Worm (Caenorhabditis elegans) whole organism, young adult: ENCODE results near the gene F09E5.12.
A peak's percentile ranks its signal among the peaks of the same experiment; 100 is the strongest.

ENCODE experiments used
- B0261.1 ChIP-seq: sonication (generic microtip); optimal IDR thresholded peaks from 2 replicates; lab custom pipeline; 2016; ENCODE audit warnings: mild to moderate bottlenecking, missing genetic modification characterization, moderate library complexity, missing compliant biosample characterization
- B0336.3 ChIP-seq: fragments of 200-800 bp; sonication (Bioruptor generic); IDR thresholded peaks from 2 replicates; pipeline ENCODE4 v1.3.6; 2022; ENCODE audit warnings: missing genetic modification characterization, missing compliant biosample characterization
- C06A6.2 ChIP-seq: fragments of 200-800 bp; sonication (Bioruptor generic); conservative IDR thresholded peaks from 2 replicates; pipeline ENCODE4 v1.3.6; 2022; ENCODE audit warnings: missing genetic modification characterization, missing compliant biosample characterization
- C17E4.6 ChIP-seq: fragments of 200-800 bp; sonication (Bioruptor generic); IDR thresholded peaks from 2 replicates; pipeline ENCODE4 v1.3.6; 2022; ENCODE audit warnings: missing genetic modification reagents, missing genetic modification characterization, missing compliant biosample characterization
- F22D6.2 ChIP-seq: sonication (generic microtip); optimal IDR thresholded peaks from 2 replicates; lab custom pipeline; 2016; ENCODE audit warnings: mild to moderate bottlenecking, missing genetic modification characterization, missing compliant biosample characterization
- F23B12.7 ChIP-seq: sonication (generic microtip); optimal IDR thresholded peaks from 2 replicates; lab custom pipeline; 2017; ENCODE audit warnings: missing genetic modification characterization, mild to moderate bottlenecking, missing compliant biosample characterization, antibody characterized with exemption, moderate library complexity; ENCODE audit not compliant: insufficient read depth
- F39B2.1 ChIP-seq: fragments of 200-800 bp; sonication (Bioruptor generic); IDR thresholded peaks from 2 replicates; pipeline ENCODE4 v1.3.6; 2022; ENCODE audit warnings: missing genetic modification reagents, missing genetic modification characterization, missing compliant biosample characterization
- F55B11.4 ChIP-seq: sonication (generic microtip); optimal IDR thresholded peaks from 2 replicates; lab custom pipeline; 2016; ENCODE audit warnings: missing compliant biosample characterization, missing genetic modification characterization, borderline replicate concordance; ENCODE audit not compliant: insufficient read depth
- K11D2.4 ChIP-seq: fragments of 200-800 bp; sonication (Bioruptor generic); IDR thresholded peaks from 2 replicates; pipeline ENCODE4 v1.3.6; 2022; ENCODE audit warnings: missing genetic modification reagents, missing genetic modification characterization, missing compliant biosample characterization
- Y67H2A.10 ChIP-seq: fragments of 200-800 bp; sonication (Bioruptor generic); conservative IDR thresholded peaks from 2 replicates; pipeline ENCODE4 v1.3.6; 2022; ENCODE audit warnings: missing genetic modification reagents, missing genetic modification characterization, missing compliant biosample characterization
- aptf-3 ChIP-seq: fragments of 200-800 bp; sonication (Bioruptor generic); IDR thresholded peaks from 2 replicates; pipeline ENCODE4 v1.3.6; 2022; ENCODE audit warnings: missing genetic modification characterization, missing compliant biosample characterization
- athp-1 ChIP-seq: sonication (generic microtip); optimal IDR thresholded peaks from 2 replicates; lab custom pipeline; 2017; ENCODE audit warnings: mild to moderate bottlenecking, missing genetic modification characterization, missing compliant biosample characterization
- attf-5 ChIP-seq: fragments of 200-800 bp; sonication (Bioruptor generic); optimal IDR thresholded peaks from 2 replicates; lab custom pipeline; 2018; ENCODE audit warnings: mild to moderate bottlenecking, missing genetic modification characterization, missing compliant biosample characterization
- attf-6 ChIP-seq: fragments of 200-800 bp; sonication (Bioruptor generic); IDR thresholded peaks from 2 replicates; pipeline ENCODE4 v1.3.6; 2022; ENCODE audit warnings: missing genetic modification reagents, missing genetic modification characterization, missing compliant biosample characterization
- bed-2 ChIP-seq: fragments of 200-800 bp; sonication (Bioruptor generic); IDR thresholded peaks from 2 replicates; pipeline ENCODE4 v1.3.6; 2022; ENCODE audit warnings: missing genetic modification reagents, missing genetic modification characterization, missing compliant biosample characterization
- ccch-3 ChIP-seq: fragments of 200-800 bp; sonication (Bioruptor generic); optimal IDR thresholded peaks from 2 replicates; lab custom pipeline; 2018; ENCODE audit warnings: mild to moderate bottlenecking, missing genetic modification characterization, missing compliant biosample characterization
- cebp-1 ChIP-seq, 2 experiments: fragments of 200-800 bp in 1 of 2; sonication (Bioruptor generic) in 1 of 2; sonication (generic microtip) in 1 of 2; IDR thresholded peaks in 1 of 2; optimal IDR thresholded peaks in 1 of 2; 2 replicates each; pipeline versions ENCODE4 v1.3.6 to Lab custom; 2017 to 2022; ENCODE audit warnings: missing compliant biosample characterization in 2 of 2, missing genetic modification characterization in 2 of 2, mild to moderate bottlenecking in 1 of 2, missing genetic modification reagents in 1 of 2, moderate library complexity in 1 of 2
- ceh-100 ChIP-seq: fragments of 200-800 bp; sonication (Bioruptor generic); IDR thresholded peaks from 2 replicates; pipeline ENCODE4 v1.3.6; 2022; ENCODE audit warnings: missing genetic modification reagents, missing genetic modification characterization, missing compliant biosample characterization
- ceh-27 ChIP-seq: fragments of 200-800 bp; sonication (Bioruptor generic); optimal IDR thresholded peaks from 2 replicates; lab custom pipeline; 2018; ENCODE audit warnings: mild to moderate bottlenecking, missing genetic modification characterization, moderate library complexity, missing compliant biosample characterization
- ceh-79 ChIP-seq: sonication (generic microtip); optimal IDR thresholded peaks from 2 replicates; lab custom pipeline; 2017; ENCODE audit warnings: mild to moderate bottlenecking, missing genetic modification characterization, missing compliant biosample characterization
- chd-7 ChIP-seq: sonication (generic microtip); optimal IDR thresholded peaks from 2 replicates; lab custom pipeline; 2016; ENCODE audit warnings: mild to moderate bottlenecking, missing genetic modification characterization, moderate library complexity, missing compliant biosample characterization
- die-1 ChIP-seq: sonication (generic microtip); optimal IDR thresholded peaks from 2 replicates; lab custom pipeline; 2016; ENCODE audit warnings: missing genotype, mild to moderate bottlenecking, missing genetic modification characterization, missing compliant biosample characterization
- dox-1 ChIP-seq: fragments of 200-800 bp; sonication (Bioruptor generic); IDR thresholded peaks from 2 replicates; pipeline ENCODE4 v1.3.6; 2022; ENCODE audit warnings: missing genetic modification reagents, missing genetic modification characterization, missing compliant biosample characterization
- egl-44 ChIP-seq: fragments of 200-800 bp; sonication (Bioruptor generic); IDR thresholded peaks from 2 replicates; pipeline ENCODE4 v1.3.6; 2022; ENCODE audit warnings: missing genetic modification reagents, missing genetic modification characterization, missing compliant biosample characterization
- egrh-3 ChIP-seq: fragments of 200-800 bp; sonication (Bioruptor generic); IDR thresholded peaks from 2 replicates; pipeline ENCODE4 v1.3.6; 2022; ENCODE audit warnings: missing genetic modification reagents, missing genetic modification characterization, missing compliant biosample characterization
- gei-17 ChIP-seq: fragments of 200-800 bp; sonication (Bioruptor generic); optimal IDR thresholded peaks from 2 replicates; lab custom pipeline; 2018; ENCODE audit warnings: mild to moderate bottlenecking, missing genetic modification characterization, missing compliant biosample characterization
- hlh-12 ChIP-seq: sonication (generic microtip); optimal IDR thresholded peaks from 2 replicates; lab custom pipeline; 2016; ENCODE audit warnings: missing genetic modification characterization, missing compliant biosample characterization
- hlh-26 ChIP-seq: fragments of 200-800 bp; sonication (Bioruptor generic); conservative IDR thresholded peaks from 2 replicates; pipeline ENCODE4 v1.3.6; 2022; ENCODE audit warnings: missing genetic modification reagents, missing genetic modification characterization, missing compliant biosample characterization
- hmg-1.2 ChIP-seq: fragments of 200-800 bp; sonication (Bioruptor generic); IDR thresholded peaks from 2 replicates; pipeline ENCODE4 v1.3.6; 2022; ENCODE audit warnings: missing genetic modification reagents, missing genetic modification characterization, missing compliant biosample characterization
- hrde-1 ChIP-seq: sonication (generic microtip); optimal IDR thresholded peaks from 2 replicates; lab custom pipeline; 2016; ENCODE audit warnings: missing genetic modification characterization, mild to moderate bottlenecking, missing compliant biosample characterization, moderate library complexity, missing genotype, missing genetic modification reagents, borderline replicate concordance
- hsf-1 ChIP-seq: fragments of 200-800 bp; sonication (Bioruptor generic); IDR thresholded peaks from 2 replicates; pipeline ENCODE4 v1.3.6; 2022; ENCODE audit warnings: missing genetic modification reagents, missing genetic modification characterization, missing compliant biosample characterization
- lsy-27 ChIP-seq: sonication (generic microtip); optimal IDR thresholded peaks from 2 replicates; lab custom pipeline; 2017; ENCODE audit warnings: missing genetic modification characterization, mild to moderate bottlenecking, missing compliant biosample characterization, antibody characterized with exemption, missing genotype, borderline replicate concordance; ENCODE audit not compliant: insufficient read depth
- madf-10 ChIP-seq: sonication (generic microtip); optimal IDR thresholded peaks from 2 replicates; lab custom pipeline; 2016; ENCODE audit warnings: mild to moderate bottlenecking, missing genetic modification characterization, missing compliant biosample characterization
- madf-3 ChIP-seq: fragments of 200-800 bp; sonication (Bioruptor generic); IDR thresholded peaks from 2 replicates; pipeline ENCODE4 v1.3.6; 2022; ENCODE audit warnings: missing genetic modification reagents, missing genetic modification characterization, missing compliant biosample characterization
- madf-8 ChIP-seq: fragments of 200-800 bp; sonication (Bioruptor generic); conservative IDR thresholded peaks from 2 replicates; pipeline ENCODE4 v1.3.6; 2022; ENCODE audit warnings: missing genetic modification reagents, missing genetic modification characterization, missing compliant biosample characterization
- mel-28 ChIP-seq: sonication (generic microtip); optimal IDR thresholded peaks from 2 replicates; lab custom pipeline; 2016; ENCODE audit warnings: borderline replicate concordance, mild to moderate bottlenecking, missing genetic modification characterization, missing compliant biosample characterization
- nfya-2 ChIP-seq: fragments of 200-800 bp; sonication (Bioruptor generic); IDR thresholded peaks from 2 replicates; pipeline ENCODE4 v1.3.6; 2022; ENCODE audit warnings: missing genetic modification reagents, missing genetic modification characterization, missing compliant biosample characterization
- nfyb-1 ChIP-seq: fragments of 200-800 bp; sonication (Bioruptor generic); IDR thresholded peaks from 2 replicates; pipeline ENCODE4 v1.3.6; 2022; ENCODE audit warnings: missing genetic modification reagents, missing genetic modification characterization, missing compliant biosample characterization
- nhr-120 ChIP-seq: fragments of 200-800 bp; sonication (Bioruptor generic); IDR thresholded peaks from 2 replicates; pipeline ENCODE4 v1.3.6; 2022; ENCODE audit warnings: missing genetic modification characterization, missing compliant biosample characterization
- nhr-80 ChIP-seq: sonication (generic microtip); optimal IDR thresholded peaks from 2 replicates; lab custom pipeline; 2016; ENCODE audit warnings: missing genetic modification characterization, missing compliant biosample characterization
- pbrm-1 ChIP-seq: fragments of 200-800 bp; sonication (Bioruptor generic); IDR thresholded peaks from 2 replicates; pipeline ENCODE4 v1.3.6; 2022; ENCODE audit warnings: missing genetic modification reagents, missing genetic modification characterization, missing compliant biosample characterization
- rcor-1 ChIP-seq: fragments of 200-800 bp; sonication (Bioruptor generic); IDR thresholded peaks from 2 replicates; pipeline ENCODE4 v1.3.6; 2022; ENCODE audit warnings: missing genetic modification reagents, missing genetic modification characterization, missing compliant biosample characterization
- sea-2 ChIP-seq: fragments of 200-800 bp; sonication (Bioruptor generic); IDR thresholded peaks from 2 replicates; pipeline ENCODE4 v1.3.6; 2022; ENCODE audit warnings: missing genetic modification characterization, missing compliant biosample characterization
- tlf-1 ChIP-seq: fragments of 200-800 bp; sonication (Bioruptor generic); optimal IDR thresholded peaks from 2 replicates; lab custom pipeline; 2018; ENCODE audit warnings: mild to moderate bottlenecking, missing genetic modification characterization, missing compliant biosample characterization
- xnd-1 ChIP-seq: sonication (generic microtip); optimal IDR thresholded peaks from 2 replicates; lab custom pipeline; 2016; ENCODE audit warnings: missing genotype, missing genetic modification reagents, missing genetic modification characterization, missing compliant biosample characterization
- ztf-18 ChIP-seq: sonication (generic microtip); optimal IDR thresholded peaks from 2 replicates; lab custom pipeline; 2016; ENCODE audit warnings: missing genotype, mild to moderate bottlenecking, missing genetic modification characterization, missing compliant biosample characterization
- ztf-3 ChIP-seq: fragments of 200-800 bp; sonication (Bioruptor generic); optimal IDR thresholded peaks from 2 replicates; lab custom pipeline; 2018; ENCODE audit warnings: mild to moderate bottlenecking, missing genetic modification characterization, missing compliant biosample characterization
- ztf-6 ChIP-seq: fragments of 200-800 bp; sonication (Bioruptor generic); IDR thresholded peaks from 2 replicates; pipeline ENCODE4 v1.3.6; 2022; ENCODE audit warnings: missing genetic modification reagents, missing genetic modification characterization, missing compliant biosample characterization

The F09E5.12 gene

DNA sequence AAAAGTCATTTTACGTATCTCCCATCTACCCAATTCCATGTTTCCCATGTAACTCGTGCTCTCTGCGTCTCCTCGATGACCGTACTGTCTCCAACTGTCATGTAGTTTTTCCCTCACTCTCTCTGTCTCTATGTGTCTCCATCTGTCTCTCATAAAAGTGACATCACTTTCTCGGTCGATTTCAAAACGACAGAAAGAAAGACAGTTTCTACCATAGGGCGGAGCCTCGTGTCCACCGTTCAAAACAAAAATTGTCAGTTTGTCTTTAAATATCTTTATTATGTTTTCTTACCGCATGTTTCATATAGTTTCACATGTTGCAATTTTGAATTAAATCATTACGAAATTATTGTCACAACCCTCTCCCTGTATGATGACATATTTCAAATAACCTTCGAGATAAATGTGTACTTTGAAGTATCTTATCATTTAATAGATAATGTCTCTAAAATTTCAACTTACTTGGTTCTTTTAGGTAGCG is 40.3 kb downstream of the F09E5.12 start (continued):
- TF ChIP-seq athp-1 (no peak), dox-1 (GFP tag; lab: Robert Waterston, UW) (peak; percentile 75), K11D2.4 (GFP tag; lab: Robert Waterston, UW) (peak; percentile 59; the same call in 1 of the 2 replicates), gei-17 (GFP tag; lab: Kevin White, UChicago) (no peak), ztf-6 (GFP tag; lab: Robert Waterston, UW) (no peak), B0261.1 (no peak), egl-44 (GFP tag; lab: Robert Waterston, UW) (peak; percentile 25; the same call in 1 of the 2 replicates), hmg-1.2 (GFP tag; lab: Robert Waterston, UW) (peak; percentile 91), ztf-3 (no peak), attf-5 (GFP tag; lab: Kevin White, UChicago) (peak; percentile 70), madf-10 (tag; lab: Kevin White, UChicago) (peak; percentile 48), Y67H2A.10 (GFP tag; lab: Robert Waterston, UW) (no peak), cebp-1 (GFP tag; IDR thresholded peaks at IDR 0.05; lab: Robert Waterston, UW) (peak; percentile 77), cebp-1 (tag; optimal IDR thresholded peaks at IDR 0.05; lab: Kevin White, UChicago) (peak; percentile 94), F55B11.4 (tag; lab: Kevin White, UChicago) (no peak), egrh-3 (GFP tag; lab: Robert Waterston, UW) (no peak), rcor-1 (GFP tag; lab: Robert Waterston, UW) (no peak), die-1 (tag; lab: Kevin White, UChicago) (no peak), F22D6.2 (tag; lab: Kevin White, UChicago) (peak; percentile 33), nfyb-1 (GFP tag; lab: Robert Waterston, UW) (peak; percentile 70), hlh-26 (no peak), F23B12.7 (tag; lab: Kevin White, UChicago) (no peak), xnd-1 (tag; lab: Kevin White, UChicago) (no peak), bed-2 (GFP tag; lab: Robert Waterston, UW) (no peak), pbrm-1 (GFP tag; lab: Robert Waterston, UW) (peak; percentile 62; the same call in 1 of the 2 replicates), B0336.3 (peak; percentile 64; the same call in 1 of the 2 replicates), nfya-2 (GFP tag; lab: Robert Waterston, UW) (no peak), F39B2.1 (GFP tag; lab: Robert Waterston, UW) (no peak), hsf-1 (GFP tag; lab: Robert Waterston, UW) (no peak), ceh-100 (no peak), nhr-120 (GFP tag; lab: Robert Waterston, UW) (no peak), C06A6.2 (no peak), mel-28 (no peak), attf-6 (GFP tag; lab: Robert Waterston, UW) (no peak), ccch-3 (GFP tag; lab: Kevin White, UChicago) (no peak), lsy-27 (tag; lab: Kevin White, UChicago) (no peak), ceh-27 (GFP tag; lab: Kevin White, UChicago) (no peak), ceh-79 (tag; lab: Kevin White, UChicago) (no peak), C17E4.6 (no peak), ztf-18 (no peak), sea-2 (no peak), chd-7 (peak; percentile 53), hlh-12 (no peak), tlf-1 (GFP tag; lab: Kevin White, UChicago) (peak; percentile 57), nhr-80 (tag; lab: Kevin White, UChicago) (peak; percentile 84), aptf-3 (GFP tag; lab: Robert Waterston, UW) (no peak), madf-8 (no peak), madf-3 (GFP tag; lab: Robert Waterston, UW) (no peak), hrde-1 (tag; lab: Kevin White, UChicago) (no peak)
